Fruit fly (Drosophila melanogaster) whole organism: ENCODE data around the gene CG6873.

Experiments used
- CG8478 ChIP-seq: fragments of >200 bp; optimal IDR thresholded peaks from 2 replicates; lab custom pipeline; 2018; ENCODE audit warnings: inconsistent platforms
- Dll ChIP-seq: fragments of >200 bp; optimal IDR thresholded peaks from 2 replicates; lab custom pipeline; 2017
- EcR ChIP-seq, 2 experiments: fragments of >200 bp; optimal IDR thresholded peaks; 2 replicates each; lab custom pipeline; 2017; ENCODE audit warnings: missing biosample characterization in 2 of 2, missing genetic modification characterization in 2 of 2, missing genetic modification reagents in 2 of 2
- pan ChIP-seq: fragments of >200 bp; optimal IDR thresholded peaks from 2 replicates; lab custom pipeline; 2017
- psq ChIP-seq: fragments of >200 bp; optimal IDR thresholded peaks from 2 replicates; lab custom pipeline; 2017
- usp ChIP-seq: fragments of >200 bp; optimal IDR thresholded peaks from 2 replicates; lab custom pipeline; 2017; ENCODE audit warnings: missing biosample characterization, missing genetic modification characterization, mixed read lengths

Gene CG6873

dm6 chrX:18739795-18740194, at the start of gene CG6873:
Gene CG6873, minus strand, starts transcription at chrX:18739895.
- TF ChIP-seq Dll (lab: Kevin White, UChicago) (no peak), usp (GFP tag; lab: Kevin White, UChicago) (no peak), EcR (GFP tag; optimal IDR thresholded peaks at IDR 0.05; lab: Kevin White, UChicago) (no peak), psq (lab: Kevin White, UChicago) (no peak), pan (lab: Kevin White, UChicago) (no peak), CG8478 (no peak)

dm6 chrX:18788143-18788745, 48.5 kb upstream of the CG6873 start, which contains the start of the genes CG6961 and S6KL:
Gene CG6961, minus strand, starts transcription at chrX:18788210.
Gene S6KL, plus strand, starts transcription at chrX:18788464.
- TF ChIP-seq Dll (lab: Kevin White, UChicago) (no peak), usp (GFP tag; lab: Kevin White, UChicago) (no peak), psq (lab: Kevin White, UChicago) (no peak), EcR (GFP tag; optimal IDR thresholded peaks at IDR 0.05; lab: Kevin White, UChicago) (no peak), CG8478 (no peak), pan (lab: Kevin White, UChicago) (no peak)

DNA sequence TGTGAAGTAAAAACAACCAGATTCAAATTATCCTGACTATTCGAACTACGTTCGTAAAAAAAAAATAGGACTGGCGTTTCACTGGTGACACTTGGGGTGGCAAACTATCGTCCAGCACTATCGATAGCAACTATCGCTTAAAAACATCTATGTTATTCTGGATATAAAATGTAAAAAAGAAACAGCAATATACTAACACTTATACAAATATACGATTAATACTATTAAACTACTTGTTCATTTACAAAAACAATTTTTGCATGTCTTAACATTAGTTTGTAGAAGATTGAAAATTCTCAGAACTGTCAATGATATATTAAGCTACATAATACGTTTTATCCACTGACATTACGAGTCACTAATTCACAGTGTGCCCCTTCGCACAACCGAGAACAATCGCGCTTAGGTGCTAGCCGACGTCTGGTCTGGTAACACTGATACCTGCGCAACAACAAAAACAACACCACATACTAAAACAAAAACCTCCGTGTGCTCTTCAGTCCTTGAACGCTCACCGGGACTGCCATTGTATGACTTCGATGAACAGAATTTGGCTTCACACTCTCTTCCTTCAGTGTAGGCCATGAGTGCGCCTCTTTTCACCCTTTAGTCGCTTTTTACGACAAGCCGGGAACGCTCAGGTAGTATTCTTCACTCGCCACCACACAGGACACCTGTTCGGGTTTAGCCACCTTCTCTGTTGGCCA, 43.9 kb upstream of the CG6873 start, which contains the start of gene CG18259:
Gene CG18259 (minus strand): TSS at position 78 of the 707 bp plus-strand sequence.
- TF ChIP-seq usp (GFP tag; lab: Kevin White, UChicago) = no peak
- TF ChIP-seq CG8478 = no peak
- no peak for TF ChIP-seq Dll (lab: Kevin White, UChicago)
- TF ChIP-seq EcR (GFP tag; optimal IDR thresholded peaks at IDR 0.05; lab: Kevin White, UChicago) = no peak
- TF ChIP-seq pan (lab: Kevin White, UChicago) = no peak
- no peak for TF ChIP-seq psq (lab: Kevin White, UChicago)

DNA sequence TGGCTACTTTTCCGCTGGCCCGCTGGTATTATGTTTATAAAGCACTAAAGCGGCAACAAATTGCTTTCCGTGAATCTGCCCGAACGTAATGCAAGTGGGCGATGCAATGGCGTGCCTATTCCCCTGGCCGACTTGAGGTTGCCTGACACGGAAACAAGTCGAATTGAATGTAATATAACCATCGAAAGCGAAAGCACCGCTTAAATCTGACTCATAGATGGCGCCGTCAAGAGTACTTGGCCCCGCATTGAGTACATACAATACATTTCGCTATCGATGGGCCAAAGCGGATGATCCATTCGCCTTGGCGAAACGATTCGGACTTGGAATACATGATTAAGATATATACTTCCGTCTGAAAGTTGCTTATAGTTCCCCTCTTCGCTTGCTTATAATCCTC, 40.6 kb upstream of the CG6873 start:
- TF ChIP-seq Dll (lab: Kevin White, UChicago) = no peak
- no peak for TF ChIP-seq psq (lab: Kevin White, UChicago)

DNA sequence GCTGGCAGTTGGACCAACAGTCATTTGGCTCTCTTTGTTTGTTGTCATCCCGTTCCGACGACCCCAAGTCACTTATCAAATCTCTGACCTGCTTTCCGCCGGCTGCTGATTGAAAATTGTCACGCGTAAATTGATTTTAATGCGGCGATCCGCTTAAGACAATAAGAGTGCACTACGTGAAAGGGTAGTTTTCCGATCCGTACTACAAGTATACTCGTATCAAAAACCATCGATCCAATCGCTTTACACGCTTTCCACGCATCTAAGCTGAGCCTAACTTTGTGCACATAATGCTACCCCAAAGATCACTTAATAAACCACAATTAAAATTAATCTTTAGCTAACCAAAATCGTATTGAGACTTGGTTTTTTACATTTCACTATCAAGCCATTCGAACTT, 40.0 kb upstream of the CG6873 start:
- TF ChIP-seq usp (GFP tag; lab: Kevin White, UChicago) (no peak), pan (lab: Kevin White, UChicago) (no peak), EcR (GFP tag; optimal IDR thresholded peaks at IDR 0.05; lab: Kevin White, UChicago) (no peak), Dll (lab: Kevin White, UChicago) (no peak), CG8478 (no peak), psq (lab: Kevin White, UChicago) (no peak)

DNA sequence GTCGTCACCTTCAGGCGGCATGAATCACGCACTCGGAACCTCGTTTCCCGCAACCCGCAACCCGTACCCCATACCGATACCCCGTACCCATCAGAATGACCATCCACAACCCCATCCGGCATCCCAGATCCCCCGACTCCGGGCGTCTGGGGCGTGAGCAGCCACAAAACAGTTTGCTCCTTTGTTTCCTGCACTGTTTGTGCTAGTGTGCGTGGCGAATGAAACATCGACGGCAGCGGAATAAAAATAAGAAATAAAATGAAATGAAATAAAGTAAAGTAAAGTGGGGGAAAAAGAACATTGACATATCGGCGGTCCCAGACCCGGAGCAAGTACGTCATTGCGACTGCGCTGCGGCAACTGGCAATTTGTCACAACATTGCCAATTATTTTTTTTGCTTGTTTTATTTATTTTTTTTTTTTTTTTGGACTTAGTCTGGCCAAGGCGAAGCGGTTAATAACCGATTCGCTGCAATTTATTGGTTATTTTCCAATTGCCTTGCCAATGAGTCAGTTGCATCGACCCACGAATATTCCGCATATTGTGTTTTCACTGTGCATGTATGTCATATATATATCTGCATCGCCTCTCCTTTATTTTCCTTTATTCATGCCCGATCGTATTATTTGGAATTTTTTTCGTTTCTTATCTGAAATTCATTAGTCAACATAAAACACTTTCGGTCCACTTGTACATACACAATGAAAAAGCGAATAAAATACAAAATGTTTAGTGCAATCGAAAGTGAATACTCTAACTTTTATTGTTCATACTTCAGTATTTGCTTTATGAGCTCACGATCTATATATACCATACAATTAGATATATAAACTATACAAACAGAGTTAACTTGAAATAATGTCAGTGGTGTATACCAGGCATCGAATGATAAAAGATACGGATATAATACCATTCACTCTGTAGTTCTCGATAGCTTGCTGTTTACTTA, 37.6 kb upstream of the CG6873 start:
- TF ChIP-seq pan (lab: Kevin White, UChicago) = no peak
- no peak for TF ChIP-seq Dll (lab: Kevin White, UChicago)
- no peak for TF ChIP-seq CG8478
- TF ChIP-seq EcR (GFP tag; optimal IDR thresholded peaks at IDR 0.05; lab: Kevin White, UChicago) = peak in 1 of 2 experiments; percentile 23
- TF ChIP-seq usp (GFP tag; lab: Kevin White, UChicago) = no peak

- TF ChIP-seq EcR (GFP tag; optimal IDR thresholded peaks at IDR 0.05; lab: Kevin White, UChicago) (no peak), Dll (lab: Kevin White, UChicago) (no peak), CG8478 (no peak), pan (lab: Kevin White, UChicago) (no peak), usp (GFP tag; lab: Kevin White, UChicago) (no peak), psq (lab: Kevin White, UChicago) (no peak)
These were observed 36.3 kb upstream of the CG6873 start for dm6 chrX:18775839-18776538.

DNA sequence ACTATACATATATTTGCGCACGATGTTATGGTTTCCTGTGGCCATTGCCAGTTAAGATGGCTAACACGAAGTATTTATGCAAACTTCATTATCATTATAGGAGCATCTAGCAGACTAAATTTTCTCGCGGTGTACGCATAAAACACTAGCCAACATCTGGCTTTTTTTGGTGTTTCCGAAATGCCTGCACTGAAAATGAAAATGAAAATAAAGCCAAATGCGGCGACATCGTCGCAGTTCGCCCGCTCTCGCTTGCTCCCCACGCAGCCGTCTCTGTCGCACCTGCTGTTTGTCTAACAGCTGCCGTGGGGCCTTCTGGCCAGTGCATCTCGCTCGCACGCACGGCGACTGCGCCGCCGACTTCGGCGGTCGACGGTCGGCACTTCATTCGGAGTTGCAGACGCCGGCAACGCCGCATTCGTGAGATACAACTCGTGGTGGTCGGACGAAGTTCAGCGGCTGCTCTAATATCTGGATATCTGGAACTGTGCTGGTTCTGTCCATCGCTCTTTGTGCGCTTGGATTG, 35.2 kb upstream of the CG6873 start, which contains the start of gene CG6891:
Gene CG6891 (plus strand): TSS at position 411 of the 526 bp plus-strand sequence.
- TF ChIP-seq EcR (GFP tag; optimal IDR thresholded peaks at IDR 0.05; lab: Kevin White, UChicago) (no peak), usp (GFP tag; lab: Kevin White, UChicago) (no peak)

DNA sequence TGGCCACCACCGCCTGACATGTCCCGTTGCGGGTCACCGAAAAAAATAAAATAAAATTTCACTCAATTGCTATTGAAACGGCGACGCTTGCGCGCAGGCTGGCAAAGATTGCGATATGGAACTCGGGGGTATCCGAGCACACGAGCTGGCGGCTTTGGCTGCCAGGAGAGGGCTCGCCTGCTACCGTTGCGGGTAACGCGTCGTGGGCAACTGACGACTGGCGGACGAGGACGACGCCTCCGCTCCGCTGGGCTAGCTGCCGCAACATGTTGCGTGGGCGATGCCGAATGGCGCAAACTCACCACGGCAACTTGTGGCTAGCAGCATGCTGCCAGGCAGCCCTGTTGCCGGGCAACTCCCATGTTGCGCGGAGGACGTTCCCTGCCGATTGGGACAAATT, 34.1 kb upstream of the CG6873 start, which contains the start of gene CCKLR-17D3:
Gene CCKLR-17D3 (minus strand): TSS at position 211 of the 400 bp plus-strand sequence.
- TF ChIP-seq EcR (GFP tag; optimal IDR thresholded peaks at IDR 0.05; lab: Kevin White, UChicago) = no peak
- no peak for TF ChIP-seq pan (lab: Kevin White, UChicago)
- no peak for TF ChIP-seq Dll (lab: Kevin White, UChicago)
- no peak for TF ChIP-seq usp (GFP tag; lab: Kevin White, UChicago)
- no peak for TF ChIP-seq psq (lab: Kevin White, UChicago)
- TF ChIP-seq CG8478 = no peak

- TF ChIP-seq usp (GFP tag; lab: Kevin White, UChicago) (no peak), psq (lab: Kevin White, UChicago) (no peak), CG8478 (no peak), pan (lab: Kevin White, UChicago) (no peak), Dll (lab: Kevin White, UChicago) (no peak), EcR (GFP tag; optimal IDR thresholded peaks at IDR 0.05; lab: Kevin White, UChicago) (no peak)
These were observed 32.3 kb upstream of the CG6873 start for dm6 chrX:18771995-18772394.
